Fruit fly (Drosophila melanogaster): Measurements from ENCODE around the gene CG31145.

The CG31145 gene

DNA sequence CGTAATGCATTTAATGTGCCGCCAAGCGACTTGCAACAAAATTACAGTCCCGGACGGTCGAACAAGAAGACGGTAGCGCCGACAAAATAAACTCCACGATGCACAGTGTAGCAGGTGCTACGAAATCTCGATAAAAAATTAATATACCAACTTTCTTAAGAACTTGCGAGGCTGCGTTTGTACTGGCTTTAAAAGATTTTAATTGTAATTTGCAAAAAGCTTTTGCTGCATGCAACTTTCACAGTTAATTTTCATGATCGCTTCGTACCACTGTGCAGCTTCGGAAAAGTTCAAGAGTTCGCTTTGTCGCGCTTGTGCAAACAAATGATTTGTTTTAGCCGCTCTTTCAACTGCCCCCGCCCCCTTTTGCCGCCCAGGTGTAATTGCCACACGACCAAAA is 23.3 kb downstream of the CG31145 start (continued):
- 0 out of 2 replicates have a peak, but pooled peaks have one; percentile 24 for TF ChIP-seq sim (GFP tag; IDR thresholded peaks at IDR 0.05)
- TF ChIP-seq CG12236 (GFP tag; optimal IDR thresholded peaks at IDR 0.05), result peak; percentile 43
- TF ChIP-seq Dip3 (GFP tag; optimal IDR thresholded peaks at IDR 0.05), result peak; percentile 6
- TF ChIP-seq sens (GFP tag), result peak; percentile 98
- TF ChIP-seq Adf1 (GFP tag; IDR thresholded peaks at IDR 0.05), result no peak
- TF ChIP-seq pita (GFP tag; optimal IDR thresholded peaks at IDR 0.05), result no peak
- TF ChIP-seq CG12219 (GFP tag; optimal IDR thresholded peaks at IDR 0.05), result peak; percentile 67
- TF ChIP-seq bowl (GFP tag; IDR thresholded peaks at IDR 0.05), result peak; percentile 44; the same call in 1 of the 2 replicates
- no peak for TF ChIP-seq ham (GFP tag; IDR thresholded peaks at IDR 0.05)
- no peak for TF ChIP-seq CG11696 (GFP tag; IDR thresholded peaks at IDR 0.05)
- TF ChIP-seq sd (tag; optimal IDR thresholded peaks at IDR 0.05), result no peak
- peak; percentile 71 for TF ChIP-seq ems (GFP tag; optimal IDR thresholded peaks at IDR 0.05)
- peak; percentile 74 for TF ChIP-seq ranshi (GFP tag; IDR thresholded peaks at IDR 0.05)
- TF ChIP-seq caup (GFP tag; optimal IDR thresholded peaks at IDR 0.05; ENCODE audit: severe bottlenecking), result peak; percentile 55
- TF ChIP-seq CG18262 (tag; optimal IDR thresholded peaks at IDR 0.05), result peak; percentile 65
- TF ChIP-seq stc (GFP tag; IDR thresholded peaks at IDR 0.05), result peak; percentile 83
- peak; percentile 38 for TF ChIP-seq Side (GFP tag; optimal IDR thresholded peaks at IDR 0.05)
- TF ChIP-seq Antp (GFP tag; optimal IDR thresholded peaks at IDR 0.05), result peak; percentile 69
- TF ChIP-seq nmo (GFP tag; optimal IDR thresholded peaks at IDR 0.05), result peak; percentile 73
- peak; percentile 83 for TF ChIP-seq H15 (GFP tag; IDR thresholded peaks at IDR 0.05)
- peak; percentile 44 for TF ChIP-seq CG12942 (GFP tag; optimal IDR thresholded peaks at IDR 0.05)
- TF ChIP-seq CG17385 (GFP tag; optimal IDR thresholded peaks at IDR 0.05), result peak; percentile 67
- peak; percentile 89 for TF ChIP-seq vvl (GFP tag; IDR thresholded peaks at IDR 0.05)
- peak; percentile 54 for TF ChIP-seq CG4707 (GFP tag; optimal IDR thresholded peaks at IDR 0.05)
- 0 out of 2 replicates have a peak, but pooled peaks have one; percentile 36 for TF ChIP-seq klu (GFP tag; IDR thresholded peaks at IDR 0.05)
- peak; percentile 32 for TF ChIP-seq CG8281 (tag; optimal IDR thresholded peaks at IDR 0.05)
- TF ChIP-seq cato (GFP tag; optimal IDR thresholded peaks at IDR 0.05; ENCODE audit: borderline replicate concordance), result no peak
- TF ChIP-seq CG11247 (GFP tag; IDR thresholded peaks at IDR 0.05), result peak; percentile 72; the same call in 1 of the 2 replicates
- TF ChIP-seq gcm2 (GFP tag; optimal IDR thresholded peaks at IDR 0.05), result peak; percentile 49
- TF ChIP-seq CG11093 (GFP tag; IDR thresholded peaks at IDR 0.05), result peak; percentile 53; the same call in 1 of the 3 replicates
- TF ChIP-seq pfk (GFP tag; optimal IDR thresholded peaks at IDR 0.05), result no peak
- no peak for TF ChIP-seq crp (GFP tag; optimal IDR thresholded peaks at IDR 0.05)
- no peak for TF ChIP-seq CG1832 (GFP tag; optimal IDR thresholded peaks at IDR 0.05)
- TF ChIP-seq CG7928 (GFP tag; optimal IDR thresholded peaks at IDR 0.05), result peak; percentile 31
- TF ChIP-seq fd3F (GFP tag; optimal IDR thresholded peaks at IDR 0.05), result peak; percentile 17
- peak; percentile 40 for TF ChIP-seq CG15011 (GFP tag; optimal IDR thresholded peaks at IDR 0.05)
- peak; percentile 39 for TF ChIP-seq crc (GFP tag; optimal IDR thresholded peaks at IDR 0.05)
- TF ChIP-seq pros (GFP tag; optimal IDR thresholded peaks at IDR 0.05), result no peak
- TF ChIP-seq lov (optimal IDR thresholded peaks at IDR 0.05), result no peak
- TF ChIP-seq lov (GFP tag; IDR thresholded peaks at IDR 0.05), result peak; percentile 86
- TF ChIP-seq CG11695 (GFP tag; IDR thresholded peaks at IDR 0.05), result peak; percentile 81; the same call in 2 of the 3 replicates
- no peak for TF ChIP-seq CG42726 (GFP tag; IDR thresholded peaks at IDR 0.05; ENCODE audit: partially characterized antibody)
- TF ChIP-seq dan (GFP tag; IDR thresholded peaks at IDR 0.05), result no peak
- TF ChIP-seq MBD-R2 (GFP tag; IDR thresholded peaks at IDR 0.05), result 0 out of 2 replicates have a peak, but pooled peaks have one; percentile 20
- TF ChIP-seq bbx (GFP tag; IDR thresholded peaks at IDR 0.05; ENCODE audit: partially characterized antibody), result no peak
- peak; percentile 49 for TF ChIP-seq CG9932 (GFP tag; IDR thresholded peaks at IDR 0.05)
- TF ChIP-seq tin (GFP tag; optimal IDR thresholded peaks at IDR 0.05), result peak; percentile 75
- no peak for TF ChIP-seq CG15073 (GFP tag; optimal IDR thresholded peaks at IDR 0.05)
- peak; percentile 69 for TF ChIP-seq CG1529 (GFP tag; optimal IDR thresholded peaks at IDR 0.05)
- TF ChIP-seq Doc3 (GFP tag; IDR thresholded peaks at IDR 0.05; ENCODE audit: partially characterized antibody), result no peak
- no peak for TF ChIP-seq Dfd (GFP tag; optimal IDR thresholded peaks at IDR 0.05)

Data from whole organism, embryonic.